Worm (Caenorhabditis elegans): ENCODE measurements around the gene ddx-23.

ce11 chrIII:5853240-5853639 lies at the start of gene ddx-23:
- TF ChIP-seq him-1 (tag; optimal IDR thresholded peaks at IDR 0.05) (no peak), W03F9.2 (tag; optimal IDR thresholded peaks at IDR 0.05) (peak; percentile 1), dao-5 (tag; optimal IDR thresholded peaks at IDR 0.05) (no peak)
